Worm (Caenorhabditis elegans) whole organism, midembryonic: ENCODE measurements around the gene srw-118.

Experiments
- T22C8.4 ChIP-seq: fragments of 200-800 bp; sonication (Bioruptor generic); IDR thresholded peaks from 2 replicates; pipeline ENCODE4 v1.3.6; 2022; ENCODE audit warnings: missing genetic modification characterization, missing compliant biosample characterization
- cog-1 ChIP-seq: sonication (generic microtip); optimal IDR thresholded peaks from 2 replicates; lab custom pipeline; 2016; ENCODE audit warnings: missing genetic modification characterization, missing compliant biosample characterization
- flt-1 ChIP-seq: fragments of 200-800 bp; sonication (Bioruptor generic); IDR thresholded peaks from 2 replicates; pipeline ENCODE4 v1.3.6; 2022; ENCODE audit warnings: missing genetic modification characterization, missing compliant biosample characterization
- klf-2 ChIP-seq: fragments of 200-800 bp; sonication (Bioruptor generic); conservative IDR thresholded peaks from 2 replicates; pipeline ENCODE4 v1.3.6; 2022; ENCODE audit warnings: missing genetic modification reagents, missing genetic modification characterization, missing compliant biosample characterization
- med-1 ChIP-seq: sonication (generic microtip); optimal IDR thresholded peaks from 2 replicates; lab custom pipeline; 2017; ENCODE audit warnings: missing genetic modification characterization, mild to moderate bottlenecking, missing compliant biosample characterization, antibody characterized with exemption, missing genetic modification reagents; ENCODE audit not compliant: insufficient read depth
- ref-1 ChIP-seq: fragments of 200-800 bp; sonication (Bioruptor generic); conservative IDR thresholded peaks from 2 replicates; pipeline ENCODE4 v1.3.6; 2022; ENCODE audit warnings: missing genetic modification reagents, missing genetic modification characterization, missing compliant biosample characterization
- tab-1 ChIP-seq: fragments of 200-800 bp; sonication (Bioruptor generic); IDR thresholded peaks from 2 replicates; pipeline ENCODE4 v1.3.6; 2022; ENCODE audit warnings: missing genetic modification characterization, missing compliant biosample characterization
- ztf-23 ChIP-seq: fragments of 200-800 bp; sonication (Bioruptor generic); IDR thresholded peaks from 2 replicates; pipeline ENCODE4 v1.3.6; 2022; ENCODE audit warnings: missing genetic modification reagents, missing genetic modification characterization, missing compliant biosample characterization
- ztf-29 ChIP-seq: fragments of 200-800 bp; sonication (Bioruptor generic); IDR thresholded peaks from 2 replicates; pipeline ENCODE4 v1.3.6; 2022; ENCODE audit warnings: missing genetic modification reagents, missing genetic modification characterization, missing compliant biosample characterization

srw-118 gene

ce11 chrV:2934075-2934474, 45.8 kb downstream of the srw-118 start, which contains the start of gene srh-247:
srh-247 (minus strand) TSS chrV:2934175.
- no peak for TF ChIP-seq ztf-29 (GFP tag; lab: Robert Waterston, UW)
- TF ChIP-seq ref-1 (GFP tag; lab: Robert Waterston, UW): no peak
- no peak for TF ChIP-seq cog-1 (tag; lab: Kevin White, UChicago)
- TF ChIP-seq tab-1 (GFP tag; lab: Robert Waterston, UW): no peak
- TF ChIP-seq T22C8.4: no peak
- no peak for TF ChIP-seq ztf-23
- no peak for TF ChIP-seq med-1 (GFP tag; lab: Kevin White, UChicago)

ce11 chrV:2931252-2931651, 48.6 kb downstream of the srw-118 start, which contains the start of gene C31B8.1:
C31B8.1 (plus strand) TSS chrV:2931552.
- no peak for TF ChIP-seq flt-1 (GFP tag; lab: Robert Waterston, UW)
- no peak for TF ChIP-seq med-1 (GFP tag; lab: Kevin White, UChicago)
- TF ChIP-seq ztf-23: no peak
- TF ChIP-seq T22C8.4: no peak
- no peak for TF ChIP-seq ref-1 (GFP tag; lab: Robert Waterston, UW)
- TF ChIP-seq cog-1 (tag; lab: Kevin White, UChicago): no peak
- TF ChIP-seq klf-2: no peak
- no peak for TF ChIP-seq tab-1 (GFP tag; lab: Robert Waterston, UW)

ce11 chrV:2929753-2930152, 50.1 kb downstream of the srw-118 start, which contains the start of gene C31B8.16:
C31B8.16 (plus strand) TSS chrV:2930053.
- no peak for TF ChIP-seq ref-1 (GFP tag; lab: Robert Waterston, UW)
- no peak for TF ChIP-seq T22C8.4
- no peak for TF ChIP-seq tab-1 (GFP tag; lab: Robert Waterston, UW)
- TF ChIP-seq med-1 (GFP tag; lab: Kevin White, UChicago): no peak
- TF ChIP-seq cog-1 (tag; lab: Kevin White, UChicago): no peak
- TF ChIP-seq ztf-29 (GFP tag; lab: Robert Waterston, UW): no peak
- TF ChIP-seq flt-1 (GFP tag; lab: Robert Waterston, UW): no peak
- TF ChIP-seq klf-2: no peak
- TF ChIP-seq ztf-23: no peak
